Worm (Caenorhabditis elegans) whole organism, L1 larva: ENCODE results near the gene srg-2.

Experiments
- C04F5.9 ChIP-seq: sonication (generic microtip); optimal IDR thresholded peaks from 2 replicates; lab custom pipeline; 2016; ENCODE audit warnings: missing genetic modification characterization, missing compliant biosample characterization
- C34B4.2 ChIP-seq: sonication (generic microtip); optimal IDR thresholded peaks from 2 replicates; lab custom pipeline; 2017; ENCODE audit warnings: mild to moderate bottlenecking, missing genetic modification characterization, missing compliant biosample characterization
- F16B12.6 ChIP-seq: fragments of 150-350 bp; optimal IDR thresholded peaks from 2 replicates; lab custom pipeline; 2014; ENCODE audit warnings: missing biosample characterization, missing genetic modification characterization
- Y116A8C.19 ChIP-seq: sonication (generic microtip); optimal IDR thresholded peaks from 2 replicates; lab custom pipeline; 2016; ENCODE audit warnings: missing compliant biosample characterization, missing genetic modification characterization, borderline replicate concordance
- alr-1 ChIP-seq: fragments of 200-800 bp; sonication (Bioruptor generic); optimal IDR thresholded peaks from 2 replicates; lab custom pipeline; 2018; ENCODE audit warnings: borderline replicate concordance, mild to moderate bottlenecking, missing genetic modification characterization, missing compliant biosample characterization
- ama-1 ChIP-seq: fragments of 150-350 bp; optimal IDR thresholded peaks from 2 replicates; lab custom pipeline; 2014
- blmp-1 ChIP-seq: fragments of 150-350 bp; optimal IDR thresholded peaks from 2 replicates; lab custom pipeline; 2014; ENCODE audit warnings: missing biosample characterization, missing genetic modification characterization
- ceh-8 ChIP-seq: fragments of 200-800 bp; sonication (Bioruptor generic); optimal IDR thresholded peaks from 2 replicates; lab custom pipeline; 2018; ENCODE audit warnings: mild to moderate bottlenecking, missing genetic modification characterization, moderate library complexity, missing compliant biosample characterization
- ceh-88 ChIP-seq: fragments of 200-800 bp; sonication (Bioruptor generic); IDR thresholded peaks from 2 replicates; pipeline ENCODE4 v1.3.6; 2022; ENCODE audit warnings: missing genetic modification characterization, missing compliant biosample characterization
- dpl-1 ChIP-seq, 3 experiments: fragments of 150-350 bp in 2 of 3; sonication (generic microtip) in 1 of 3; optimal IDR thresholded peaks; 2 replicates each; lab custom pipeline; 2014 to 2017; ENCODE audit warnings: missing biosample characterization in 3 of 3, missing genetic modification characterization in 3 of 3, missing genetic modification reagents in 3 of 3
- efl-1 ChIP-seq, 4 experiments: fragments of 150-350 bp; optimal IDR thresholded peaks in 3 of 4; peaks in 1 of 4; 1 replicate in 1 of 4; 2 replicates in 3 of 4; lab custom pipeline; 2014; ENCODE audit warnings: missing biosample characterization in 2 of 4, missing genetic modification characterization in 2 of 4, missing genetic modification reagents in 2 of 4
- efl-3 ChIP-seq: fragments of 200-800 bp; sonication (Bioruptor generic); optimal IDR thresholded peaks from 2 replicates; lab custom pipeline; 2018; ENCODE audit warnings: mild to moderate bottlenecking, missing genetic modification characterization, missing compliant biosample characterization
- egl-13 ChIP-seq: sonication (generic microtip); optimal IDR thresholded peaks from 2 replicates; lab custom pipeline; 2016; ENCODE audit warnings: missing genotype, missing genetic modification reagents, missing genetic modification characterization, missing compliant biosample characterization
- egl-27 ChIP-seq, 2 experiments: fragments of 150-350 bp in 1 of 2; sonication (generic microtip); optimal IDR thresholded peaks; 3 replicates each; lab custom pipeline; 2017 to 2018; ENCODE audit warnings: missing biosample characterization in 2 of 2, missing genetic modification characterization in 2 of 2, missing genetic modification reagents in 2 of 2
- elt-3 ChIP-seq, 6 experiments: fragments of 150-350 bp in 1 of 6; sonication (generic microtip); optimal IDR thresholded peaks; 2 replicates each; lab custom pipeline; 2017 to 2018; ENCODE audit warnings: missing biosample characterization in 6 of 6, missing genetic modification characterization in 6 of 6, inconsistent platforms in 1 of 6
- fkh-4 ChIP-seq: sonication (generic microtip); optimal IDR thresholded peaks from 2 replicates; lab custom pipeline; 2016; ENCODE audit warnings: missing compliant biosample characterization, missing genetic modification characterization, borderline replicate concordance
- fkh-8 ChIP-seq: sonication (generic microtip); optimal IDR thresholded peaks from 2 replicates; lab custom pipeline; 2016; ENCODE audit warnings: mild to moderate bottlenecking, missing genetic modification characterization, missing compliant biosample characterization
- grh-1 ChIP-seq: fragments of 200-800 bp; sonication (Bioruptor generic); IDR thresholded peaks from 2 replicates; pipeline ENCODE4 v1.3.6; 2022; ENCODE audit warnings: missing genetic modification reagents, missing genetic modification characterization, missing compliant biosample characterization
- hlh-17 ChIP-seq: fragments of 200-800 bp; sonication (Bioruptor generic); optimal IDR thresholded peaks from 2 replicates; lab custom pipeline; 2018; ENCODE audit warnings: missing genetic modification characterization, mild to moderate bottlenecking, missing compliant biosample characterization, moderate library complexity, borderline replicate concordance
- jun-1 ChIP-seq: fragments of 150-350 bp; optimal IDR thresholded peaks from 2 replicates; lab custom pipeline; 2014; ENCODE audit warnings: missing biosample characterization, missing genetic modification reagents, missing genetic modification characterization
- lin-13 ChIP-seq: fragments of 150-350 bp; optimal IDR thresholded peaks from 2 replicates; lab custom pipeline; 2014; ENCODE audit warnings: missing biosample characterization, missing genetic modification reagents, missing genetic modification characterization
- lin-14 ChIP-seq: fragments of 200-800 bp; sonication (Bioruptor generic); optimal IDR thresholded peaks from 2 replicates; lab custom pipeline; 2018; ENCODE audit warnings: mild to moderate bottlenecking, missing genetic modification characterization, moderate library complexity, missing compliant biosample characterization
- lin-39 ChIP-seq: fragments of 150-350 bp; optimal IDR thresholded peaks from 2 replicates; lab custom pipeline; 2014; ENCODE audit warnings: missing biosample characterization, missing genetic modification reagents, missing genetic modification characterization
- lir-3 ChIP-seq: sonication (generic microtip); optimal IDR thresholded peaks from 2 replicates; lab custom pipeline; 2016; ENCODE audit warnings: mild to moderate bottlenecking, missing genetic modification characterization, moderate library complexity, missing compliant biosample characterization; ENCODE audit not compliant: poor library complexity
- lsy-2 ChIP-seq, 2 experiments: fragments of 150-350 bp; optimal IDR thresholded peaks; 2 replicates each; lab custom pipeline; 2014; ENCODE audit warnings: missing biosample characterization in 2 of 2, missing genetic modification characterization in 2 of 2
- mab-9 ChIP-seq: fragments of 200-800 bp; sonication (Bioruptor generic); IDR thresholded peaks from 2 replicates; pipeline ENCODE4 v1.3.6; 2022; ENCODE audit warnings: missing genetic modification reagents, missing genetic modification characterization, missing compliant biosample characterization
- mep-1 ChIP-seq: fragments of 150-350 bp; optimal IDR thresholded peaks from 2 replicates; lab custom pipeline; 2014; ENCODE audit warnings: missing biosample characterization, missing genetic modification characterization
- nhr-11 ChIP-seq: fragments of 150-350 bp; optimal IDR thresholded peaks from 2 replicates; lab custom pipeline; 2014; ENCODE audit warnings: missing biosample characterization, missing genetic modification characterization
- nhr-12 ChIP-seq: sonication (generic microtip); optimal IDR thresholded peaks from 2 replicates; lab custom pipeline; 2017; ENCODE audit warnings: missing biosample characterization, missing genetic modification characterization
- nhr-19 ChIP-seq: fragments of 200-800 bp; sonication (Bioruptor generic); conservative IDR thresholded peaks from 2 replicates; pipeline ENCODE4 v1.3.6; 2022; ENCODE audit warnings: missing genetic modification characterization, missing compliant biosample characterization
- nhr-20 ChIP-seq: sonication (generic microtip); optimal IDR thresholded peaks from 2 replicates; lab custom pipeline; 2016; ENCODE audit warnings: mild to moderate bottlenecking, missing genetic modification characterization, missing compliant biosample characterization
- nhr-76 ChIP-seq: sonication (generic microtip); optimal IDR thresholded peaks from 2 replicates; lab custom pipeline; 2017; ENCODE audit warnings: missing biosample characterization, missing genetic modification characterization
- nhr-77 ChIP-seq: fragments of 150-350 bp; optimal IDR thresholded peaks from 2 replicates; lab custom pipeline; 2014; ENCODE audit warnings: missing biosample characterization, missing genetic modification characterization
- nhr-85 ChIP-seq: sonication (generic microtip); peaks from one replicate; lab custom pipeline; 2016; ENCODE audit warnings: missing genetic modification characterization, inconsistent platforms, missing compliant biosample characterization
- nhr-90 ChIP-seq: sonication (generic microtip); optimal IDR thresholded peaks from 2 replicates; lab custom pipeline; 2016; ENCODE audit warnings: mild to moderate bottlenecking, missing genetic modification characterization, missing compliant biosample characterization; ENCODE audit not compliant: poor library complexity
- pax-3 ChIP-seq: fragments of 200-800 bp; sonication (Bioruptor generic); optimal IDR thresholded peaks from 2 replicates; lab custom pipeline; 2018; ENCODE audit warnings: mild to moderate bottlenecking, missing genetic modification characterization, moderate library complexity, missing compliant biosample characterization
- pqm-1 ChIP-seq: sonication (generic microtip); optimal IDR thresholded peaks from 3 replicates; lab custom pipeline; 2017; ENCODE audit warnings: missing biosample characterization, missing genetic modification characterization
- rnt-1 ChIP-seq: sonication (generic microtip); optimal IDR thresholded peaks from 2 replicates; lab custom pipeline; 2016; ENCODE audit warnings: mild to moderate bottlenecking, missing genetic modification characterization, moderate library complexity, missing compliant biosample characterization
- snu-23 ChIP-seq: sonication (generic microtip); optimal IDR thresholded peaks from 2 replicates; lab custom pipeline; 2016; ENCODE audit warnings: missing genetic modification characterization, missing compliant biosample characterization
- sptf-1 ChIP-seq: fragments of 150-350 bp; optimal IDR thresholded peaks from 2 replicates; lab custom pipeline; 2014; ENCODE audit warnings: missing biosample characterization, missing genetic modification characterization
- swsn-7 ChIP-seq: sonication (generic microtip); optimal IDR thresholded peaks from 2 replicates; lab custom pipeline; 2016; ENCODE audit warnings: missing genetic modification characterization, missing compliant biosample characterization
- tbx-2 ChIP-seq: sonication (generic microtip); optimal IDR thresholded peaks from 2 replicates; lab custom pipeline; 2016; ENCODE audit warnings: missing genetic modification characterization, missing compliant biosample characterization
- unc-130 ChIP-seq: fragments of 150-350 bp; optimal IDR thresholded peaks from 2 replicates; lab custom pipeline; 2017; ENCODE audit warnings: missing biosample characterization, missing genetic modification characterization, inconsistent platforms
- unc-30 ChIP-seq: sonication (generic microtip); optimal IDR thresholded peaks from 2 replicates; lab custom pipeline; 2017; ENCODE audit warnings: missing biosample characterization, missing genetic modification characterization
- unc-86 ChIP-seq: sonication (generic microtip); optimal IDR thresholded peaks from 2 replicates; lab custom pipeline; 2016; ENCODE audit warnings: missing genetic modification characterization, missing compliant biosample characterization
- unc-98 ChIP-seq: fragments of 200-800 bp; sonication (Bioruptor generic); IDR thresholded peaks from 2 replicates; pipeline ENCODE4 v1.3.6; 2022; ENCODE audit warnings: missing genetic modification characterization, missing compliant biosample characterization
- xbp-1 ChIP-seq: sonication (generic microtip); optimal IDR thresholded peaks from 2 replicates; lab custom pipeline; 2016; ENCODE audit warnings: missing genetic modification characterization, missing compliant biosample characterization
- zag-1 ChIP-seq: fragments of 150-350 bp; optimal IDR thresholded peaks from 2 replicates; lab custom pipeline; 2014; ENCODE audit warnings: missing biosample characterization, missing genetic modification characterization
- ztf-11 ChIP-seq, 2 experiments: sonication (generic microtip); optimal IDR thresholded peaks; 2 replicates each; lab custom pipeline; 2016 to 2017; ENCODE audit warnings: missing genetic modification characterization in 2 of 2, missing biosample characterization in 1 of 2, missing compliant biosample characterization in 1 of 2

The srg-2 gene

ce11 chrIII:6279453-6279852 lies 19.4 kb upstream of the srg-2 start:
- TF ChIP-seq rnt-1 (tag; lab: Kevin White, UChicago) (peak; percentile 6), nhr-85 (peak; percentile 76), blmp-1 (tag; lab: Kevin White, UChicago) (no peak), lin-13 (GFP tag; lab: Kevin White, UChicago) (peak; percentile 19), swsn-7 (tag; lab: Kevin White, UChicago) (no peak), unc-30 (no peak)

- TF ChIP-seq xbp-1 (tag; lab: Kevin White, UChicago) (peak; percentile 70), nhr-12 (no peak), unc-86 (peak; percentile 65), unc-130 (tag; lab: Kevin White, UChicago) (no peak), snu-23 (peak; percentile 81), efl-3 (GFP tag; lab: Kevin White, UChicago) (no peak), mep-1 (peak; percentile 50), fkh-4 (tag; lab: Kevin White, UChicago) (no peak), hlh-17 (GFP tag; lab: Kevin White, UChicago) (no peak), tbx-2 (tag; lab: Kevin White, UChicago) (peak; percentile 76), ceh-88 (no peak; the same call in 1 of the 2 replicates), ceh-8 (GFP tag; lab: Kevin White, UChicago) (no peak), unc-30 (no peak), swsn-7 (tag; lab: Kevin White, UChicago) (peak; percentile 86), sptf-1 (tag; lab: Kevin White, UChicago) (no peak), unc-98 (GFP tag; lab: Robert Waterston, UW) (no peak), fkh-8 (tag; lab: Kevin White, UChicago) (peak; percentile 52), ztf-11 (tag; optimal IDR thresholded peaks at IDR 0.05; lab: Kevin White, UChicago) (no peak), nhr-77 (tag; lab: Kevin White, UChicago) (peak; percentile 11), lin-13 (GFP tag; lab: Kevin White, UChicago) (no peak), efl-1 (optimal IDR thresholded peaks at IDR 0.05; lab: Kevin White, UChicago) (peak; percentile 79 to 85), efl-1 (GFP tag; optimal IDR thresholded peaks at IDR 0.05 in 1 of 2; lab: Kevin White, UChicago) (peak; percentile 60 to 95), nhr-19 (GFP tag; lab: Robert Waterston, UW) (peak; percentile 76), lir-3 (tag; lab: Kevin White, UChicago) (peak; percentile 37), zag-1 (tag; lab: Kevin White, UChicago) (no peak), mab-9 (GFP tag; lab: Robert Waterston, UW) (no peak), egl-27 (tag; optimal IDR thresholded peaks at IDR 0.05; lab: Kevin White, UChicago) (no peak), dpl-1 (GFP tag; optimal IDR thresholded peaks at IDR 0.05; lab: Kevin White, UChicago) (peak; percentile 30 to 56 (median 48)), nhr-85 (peak; percentile 70), nhr-11 (tag; lab: Kevin White, UChicago) (peak; percentile 7), Y116A8C.19 (tag; lab: Kevin White, UChicago) (no peak), lsy-2 (tag; optimal IDR thresholded peaks at IDR 0.05; lab: Kevin White, UChicago) (peak in 1 of 2 experiments; percentile 76), pax-3 (no peak), C34B4.2 (tag; lab: Kevin White, UChicago) (no peak), nhr-20 (peak; percentile 71), egl-13 (tag; lab: Kevin White, UChicago) (peak; percentile 71), alr-1 (no peak), F16B12.6 (tag; lab: Kevin White, UChicago) (peak; percentile 16), nhr-90 (tag; lab: Kevin White, UChicago) (peak; percentile 59), pqm-1 (tag; lab: Kevin White, UChicago) (no peak), grh-1 (0 out of 2 replicates have a peak, but pooled peaks have one; percentile 8), ama-1 (lab: Kevin White, UChicago) (no peak), C04F5.9 (peak; percentile 34), lin-39 (tag; lab: Kevin White, UChicago) (peak; percentile 51), elt-3 (tag; optimal IDR thresholded peaks at IDR 0.05; lab: Kevin White, UChicago) (no peak), lin-14 (GFP tag; lab: Kevin White, UChicago) (peak; percentile 87), jun-1 (tag; lab: Kevin White, UChicago) (peak; percentile 36), nhr-76 (no peak)
These were observed 18.3 kb upstream of the srg-2 start, which contains the start of gene C18F10.7 for ce11 chrIII:6278301-6278827. Gene C18F10.7 (minus strand): TSS chrIII:6278351.
